Fruit fly (Drosophila melanogaster) whole organism, embryonic: ENCODE data around the gene CG43999.
A peak's percentile ranks its signal among the peaks of the same experiment; 100 is the strongest.

Source experiments
- ATbp ChIP-seq: fragments of 200-800 bp; sonication (Bioruptor generic); optimal IDR thresholded peaks from 2 replicates; lab custom pipeline; 2017; ENCODE audit warnings: missing biosample characterization, mild to moderate bottlenecking, missing genetic modification characterization, missing genetic modification reagents
- Antp ChIP-seq: fragments of 200-800 bp; sonication (Bioruptor generic); optimal IDR thresholded peaks from 3 replicates; lab custom pipeline; 2016; ENCODE audit warnings: missing biosample characterization, missing genetic modification characterization
- BtbVII ChIP-seq: fragments of 200-800 bp; sonication (Bioruptor generic); optimal IDR thresholded peaks from 3 replicates; lab custom pipeline; 2017; ENCODE audit warnings: missing biosample characterization, mild to moderate bottlenecking, missing genetic modification characterization
- CG10543 ChIP-seq: fragments of 200-800 bp; sonication (Bioruptor generic); optimal IDR thresholded peaks from 3 replicates; lab custom pipeline; 2017; ENCODE audit warnings: missing biosample characterization, mild to moderate bottlenecking, missing genetic modification characterization, moderate library complexity
- CG11456 ChIP-seq: fragments of 200-800 bp; sonication (Bioruptor generic); IDR thresholded peaks from 3 replicates; pipeline ENCODE4 v1.3.6; 2022; ENCODE audit warnings: missing biosample characterization, missing genetic modification characterization
- CG11560 ChIP-seq: fragments of 200-800 bp; sonication (Bioruptor generic); IDR thresholded peaks from 3 replicates; pipeline ENCODE4 v1.3.6; 2022; ENCODE audit warnings: missing biosample characterization, missing genetic modification characterization
- CG12219 ChIP-seq: fragments of 200-800 bp; sonication (Bioruptor generic); optimal IDR thresholded peaks from 3 replicates; lab custom pipeline; 2018; ENCODE audit warnings: missing biosample characterization, mild to moderate bottlenecking, missing genetic modification characterization
- CG12391 ChIP-seq: fragments of 200-800 bp; sonication (Bioruptor generic); optimal IDR thresholded peaks from 3 replicates; lab custom pipeline; 2018; ENCODE audit warnings: missing biosample characterization, mild to moderate bottlenecking, missing genetic modification characterization, moderate library complexity
- CG13894 ChIP-seq: fragments of 200-800 bp; sonication (Bioruptor generic); optimal IDR thresholded peaks from 3 replicates; lab custom pipeline; 2018; ENCODE audit warnings: missing biosample characterization, mild to moderate bottlenecking, missing genetic modification characterization, moderate library complexity
- CG15514 ChIP-seq: fragments of 200-800 bp; sonication (Bioruptor generic); optimal IDR thresholded peaks from 3 replicates; lab custom pipeline; 2017; ENCODE audit warnings: missing biosample characterization, missing genetic modification characterization, mild to moderate bottlenecking, moderate library complexity, missing genetic modification reagents
- CG16813 ChIP-seq: fragments of 200-800 bp; sonication (Bioruptor generic); IDR thresholded peaks from 3 replicates; pipeline ENCODE4 v1.3.6; 2022; ENCODE audit warnings: missing biosample characterization, missing genetic modification characterization; ENCODE audit not compliant: partially characterized antibody
- CG16815 ChIP-seq: fragments of 200-800 bp; sonication (Bioruptor generic); optimal IDR thresholded peaks from 3 replicates; lab custom pipeline; 2017; ENCODE audit warnings: missing biosample characterization, mild to moderate bottlenecking, missing genetic modification characterization
- CG18011 ChIP-seq: fragments of 200-800 bp; sonication (Bioruptor generic); optimal IDR thresholded peaks from 2 replicates; lab custom pipeline; 2017; ENCODE audit warnings: missing biosample characterization, missing genetic modification characterization, mild to moderate bottlenecking, moderate library complexity, missing genotype
- CG2116 ChIP-seq: fragments of 200-800 bp; sonication (Bioruptor generic); optimal IDR thresholded peaks from 3 replicates; lab custom pipeline; 2018; ENCODE audit warnings: missing biosample characterization, mild to moderate bottlenecking, missing genetic modification characterization
- CG34224 ChIP-seq: fragments of 200-800 bp; sonication (Bioruptor generic); IDR thresholded peaks from 3 replicates; pipeline ENCODE4 v1.3.6; 2022; ENCODE audit warnings: missing biosample characterization, missing genetic modification characterization; ENCODE audit not compliant: partially characterized antibody
- CG34376 ChIP-seq: fragments of 200-800 bp; sonication (Bioruptor generic); optimal IDR thresholded peaks from 2 replicates; lab custom pipeline; 2018; ENCODE audit warnings: missing biosample characterization, mild to moderate bottlenecking, missing genetic modification characterization
- CG6654 ChIP-seq: fragments of 200-800 bp; sonication (Bioruptor generic); optimal IDR thresholded peaks from 2 replicates; lab custom pipeline; 2017; ENCODE audit warnings: missing biosample characterization, mild to moderate bottlenecking, missing genetic modification characterization
- CG7786 ChIP-seq: fragments of 200-800 bp; sonication (Bioruptor generic); optimal IDR thresholded peaks from 2 replicates; lab custom pipeline; 2016; ENCODE audit warnings: missing biosample characterization, missing genetic modification characterization
- CG7987 ChIP-seq: fragments of 200-800 bp; sonication (Bioruptor generic); optimal IDR thresholded peaks from 2 replicates; lab custom pipeline; 2018; ENCODE audit warnings: missing biosample characterization, mild to moderate bottlenecking, missing genetic modification characterization, moderate library complexity
- CG8089 ChIP-seq: fragments of 200-800 bp; sonication (Bioruptor generic); optimal IDR thresholded peaks from 3 replicates; lab custom pipeline; 2016; ENCODE audit warnings: missing biosample characterization, missing genetic modification characterization
- CG8765 ChIP-seq: fragments of 200-800 bp; sonication (Bioruptor generic); IDR thresholded peaks from 2 replicates; pipeline ENCODE4 v1.3.6; 2022; ENCODE audit warnings: missing biosample characterization, missing genetic modification characterization
- CG9727 ChIP-seq: fragments of 200-800 bp; sonication (Bioruptor generic); optimal IDR thresholded peaks from 3 replicates; lab custom pipeline; 2017; ENCODE audit warnings: missing biosample characterization, mild to moderate bottlenecking, missing genetic modification characterization
- D ChIP-seq, 2 experiments: fragments of 200-800 bp in 1 of 2; fragments of >200 bp in 1 of 2; sonication (Bioruptor generic) in 1 of 2; optimal IDR thresholded peaks; 2 replicates in 1 of 2; 3 replicates in 1 of 2; lab custom pipeline; 2017; ENCODE audit warnings: mild to moderate bottlenecking in 1 of 2, missing biosample characterization in 1 of 2, missing genetic modification characterization in 1 of 2, missing genetic modification reagents in 1 of 2
- Dek ChIP-seq: fragments of 200-800 bp; sonication (Bioruptor generic); optimal IDR thresholded peaks from 3 replicates; lab custom pipeline; 2019; ENCODE audit warnings: missing biosample characterization, mild to moderate bottlenecking, missing genetic modification characterization, moderate library complexity
- Dll ChIP-seq: fragments of 200-800 bp; sonication (Bioruptor generic); IDR thresholded peaks from 4 replicates; pipeline ENCODE4 v1.3.6; 2022; ENCODE audit warnings: missing biosample characterization, missing genetic modification characterization; ENCODE audit not compliant: partially characterized antibody
- Doc3 ChIP-seq: fragments of 200-800 bp; sonication (Bioruptor generic); IDR thresholded peaks from 3 replicates; pipeline ENCODE4 v1.3.6; 2022; ENCODE audit warnings: missing biosample characterization, missing genetic modification characterization; ENCODE audit not compliant: partially characterized antibody
- Fer1 ChIP-seq: fragments of 200-800 bp; sonication (Bioruptor generic); optimal IDR thresholded peaks from 2 replicates; lab custom pipeline; 2017; ENCODE audit warnings: missing biosample characterization, mild to moderate bottlenecking, missing genetic modification characterization
- HmgD ChIP-seq: fragments of 200-800 bp; sonication (Bioruptor generic); optimal IDR thresholded peaks from 3 replicates; lab custom pipeline; 2016; ENCODE audit warnings: missing biosample characterization, missing genetic modification characterization
- Jarid2 ChIP-seq: fragments of 200-800 bp; sonication (Bioruptor generic); optimal IDR thresholded peaks from 3 replicates; lab custom pipeline; 2017; ENCODE audit warnings: mild to moderate bottlenecking, missing biosample characterization, missing genetic modification reagents, missing genetic modification characterization
- Mad ChIP-seq: fragments of 200-800 bp; sonication (Bioruptor generic); optimal IDR thresholded peaks from 2 replicates; lab custom pipeline; 2016; ENCODE audit warnings: missing biosample characterization, missing genetic modification characterization
- NFAT ChIP-seq: fragments of 200-800 bp; sonication (Bioruptor generic); IDR thresholded peaks from 2 replicates; pipeline ENCODE4 v1.3.6; 2022; ENCODE audit warnings: missing biosample characterization, missing genetic modification characterization
- NK7.1 ChIP-seq: fragments of 200-800 bp; sonication (Bioruptor generic); optimal IDR thresholded peaks from 3 replicates; lab custom pipeline; 2016; ENCODE audit warnings: missing biosample characterization, missing genetic modification characterization
- Sox100B ChIP-seq: fragments of 200-800 bp; sonication (Bioruptor generic); optimal IDR thresholded peaks from 3 replicates; lab custom pipeline; 2018; ENCODE audit warnings: missing biosample characterization, mild to moderate bottlenecking, missing genetic modification characterization
- Xrp1 ChIP-seq: fragments of 200-800 bp; sonication (Bioruptor generic); IDR thresholded peaks from 2 replicates; pipeline ENCODE4 v1.3.6; 2022; ENCODE audit warnings: missing biosample characterization, missing genetic modification characterization
- YL-1 ChIP-seq: fragments of 200-800 bp; sonication (Bioruptor generic); optimal IDR thresholded peaks from 3 replicates; lab custom pipeline; 2017; ENCODE audit warnings: missing biosample characterization, mild to moderate bottlenecking, missing genetic modification characterization
- ap ChIP-seq: fragments of 200-800 bp; sonication (Bioruptor generic); IDR thresholded peaks from 2 replicates; pipeline ENCODE4 v1.3.6; 2022; ENCODE audit warnings: missing biosample characterization, missing genetic modification characterization
- chm ChIP-seq: fragments of 200-800 bp; sonication (Bioruptor generic); IDR thresholded peaks from 2 replicates; pipeline ENCODE4 v1.3.6; 2022; ENCODE audit warnings: missing biosample characterization, missing genetic modification characterization
- chn ChIP-seq: fragments of 200-800 bp; sonication (Bioruptor generic); optimal IDR thresholded peaks from 2 replicates; lab custom pipeline; 2016; ENCODE audit warnings: missing biosample characterization, missing genetic modification characterization
- disco-r ChIP-seq: fragments of 200-800 bp; sonication (Bioruptor generic); optimal IDR thresholded peaks from 2 replicates; lab custom pipeline; 2016; ENCODE audit warnings: missing biosample characterization, missing genetic modification characterization
- gsb-n ChIP-seq: fragments of 200-800 bp; sonication (Bioruptor generic); optimal IDR thresholded peaks from 3 replicates; lab custom pipeline; 2018; ENCODE audit warnings: missing biosample characterization, mild to moderate bottlenecking, missing genetic modification characterization
- gt ChIP-seq: fragments of 200-800 bp; sonication (Bioruptor generic); IDR thresholded peaks from 2 replicates; pipeline ENCODE4 v1.3.6; 2022; ENCODE audit warnings: missing biosample characterization, missing genetic modification characterization
- hbn ChIP-seq: fragments of 200-800 bp; sonication (Bioruptor generic); IDR thresholded peaks from 2 replicates; pipeline ENCODE4 v1.3.6; 2022; ENCODE audit warnings: missing biosample characterization, missing genetic modification characterization; ENCODE audit not compliant: partially characterized antibody
- kay ChIP-seq: fragments of 200-800 bp; sonication (Bioruptor generic); optimal IDR thresholded peaks from 2 replicates; lab custom pipeline; 2016; ENCODE audit warnings: missing biosample characterization, missing genetic modification characterization
- sc ChIP-seq, 3 experiments: fragments of >200 bp in 2 of 3; fragments of 200-800 bp in 1 of 3; sonication (Bioruptor generic) in 1 of 3; optimal IDR thresholded peaks; 2 replicates in 2 of 3; 3 replicates in 1 of 3; lab custom pipeline; 2017; ENCODE audit warnings: mild to moderate bottlenecking in 1 of 3, missing biosample characterization in 1 of 3, missing genetic modification characterization in 1 of 3, missing genetic modification reagents in 1 of 3
- schlank ChIP-seq: fragments of 200-800 bp; sonication (Bioruptor generic); optimal IDR thresholded peaks from 2 replicates; lab custom pipeline; 2018; ENCODE audit warnings: missing biosample characterization, mild to moderate bottlenecking, missing genetic modification characterization
- shn ChIP-seq: fragments of 200-800 bp; sonication (Bioruptor generic); optimal IDR thresholded peaks from 3 replicates; lab custom pipeline; 2016; ENCODE audit warnings: missing biosample characterization, missing genetic modification characterization
- sna ChIP-seq: fragments of 200-800 bp; sonication (Bioruptor generic); IDR thresholded peaks from 2 replicates; pipeline ENCODE4 v1.3.6; 2022; ENCODE audit warnings: missing biosample characterization, missing genetic modification characterization; ENCODE audit not compliant: partially characterized antibody
- stwl ChIP-seq: fragments of 200-800 bp; sonication (Bioruptor generic); optimal IDR thresholded peaks from 3 replicates; lab custom pipeline; 2018; ENCODE audit warnings: missing biosample characterization, mild to moderate bottlenecking, missing genetic modification characterization, moderate library complexity
- tin ChIP-seq: fragments of 200-800 bp; sonication (Bioruptor generic); optimal IDR thresholded peaks from 3 replicates; lab custom pipeline; 2016; ENCODE audit warnings: missing biosample characterization, missing genetic modification characterization

CG43999 gene

dm6 chr3R:23887096-23887421 is 41.7 kb downstream of the CG43999 start (continued):
- no peak for TF ChIP-seq Dll (GFP tag; lab: Robert Waterston, UW)
- TF ChIP-seq schlank (tag; lab: Kevin White, UChicago), result peak; percentile 32
- TF ChIP-seq CG10543 (GFP tag; lab: Kevin White, UChicago), result no peak
- TF ChIP-seq gsb-n, result peak; percentile 98
- TF ChIP-seq CG9727 (GFP tag; lab: Kevin White, UChicago), result peak; percentile 94
- TF ChIP-seq hbn (GFP tag; lab: Robert Waterston, UW), result no peak
- peak; percentile 67 for TF ChIP-seq chn (GFP tag; lab: Kevin White, UChicago)
- no peak for TF ChIP-seq CG7786 (GFP tag; lab: Kevin White, UChicago)
- TF ChIP-seq CG11456, result peak; percentile 81
- peak; percentile 90 for TF ChIP-seq ap (GFP tag; lab: Robert Waterston, UW)
- no peak for TF ChIP-seq shn (GFP tag; lab: Kevin White, UChicago)
- TF ChIP-seq Mad (GFP tag; lab: Kevin White, UChicago), result peak; percentile 45
- TF ChIP-seq Doc3 (GFP tag; lab: Robert Waterston, UW), result no peak
- no peak for TF ChIP-seq HmgD (GFP tag; lab: Kevin White, UChicago)
- peak; percentile 76 for TF ChIP-seq kay (GFP tag; lab: Kevin White, UChicago)
- peak; percentile 72 for TF ChIP-seq YL-1 (GFP tag; lab: Kevin White, UChicago)
- TF ChIP-seq ATbp (GFP tag; lab: Kevin White, UChicago), result peak; percentile 90
- TF ChIP-seq CG7987, result peak; percentile 56
- no peak for TF ChIP-seq CG34224 (GFP tag; lab: Robert Waterston, UW)
- peak; percentile 38 for TF ChIP-seq CG13894 (tag; lab: Kevin White, UChicago)
- peak; percentile 78 for TF ChIP-seq CG6654 (GFP tag; lab: Kevin White, UChicago)
- peak; percentile 84 for TF ChIP-seq Dek (tag; lab: Kevin White, UChicago)
- TF ChIP-seq CG12219 (GFP tag; lab: Kevin White, UChicago), result peak; percentile 88
- peak; percentile 42; the same call in 1 of the 2 replicates for TF ChIP-seq NFAT
- TF ChIP-seq Antp (GFP tag; lab: Kevin White, UChicago), result peak; percentile 38
- peak; percentile 8 for TF ChIP-seq CG8089 (GFP tag; lab: Kevin White, UChicago)
- TF ChIP-seq CG16813 (GFP tag; lab: Robert Waterston, UW), result no peak
- TF ChIP-seq CG34376 (GFP tag; lab: Kevin White, UChicago), result no peak
- TF ChIP-seq NK7.1 (GFP tag; lab: Kevin White, UChicago), result peak; percentile 8
- peak; percentile 80 for TF ChIP-seq CG11560 (tag; lab: Robert Waterston, UW)
- TF ChIP-seq tin (GFP tag; lab: Kevin White, UChicago), result peak; percentile 92
- TF ChIP-seq BtbVII, result peak; percentile 71
- TF ChIP-seq sc (optimal IDR thresholded peaks at IDR 0.05; lab: Kevin White, UChicago), result no peak
- TF ChIP-seq sc (GFP tag; optimal IDR thresholded peaks at IDR 0.05; lab: Kevin White, UChicago), result peak; percentile 94
- peak; percentile 58 for TF ChIP-seq CG15514 (GFP tag; lab: Kevin White, UChicago)
- peak; percentile 45 for TF ChIP-seq CG2116 (GFP tag; lab: Kevin White, UChicago)
- peak; percentile 98 for TF ChIP-seq Xrp1 (GFP tag; lab: Robert Waterston, UW)
- peak; percentile 94 for TF ChIP-seq CG16815 (GFP tag; lab: Kevin White, UChicago)
- TF ChIP-seq D (optimal IDR thresholded peaks at IDR 0.05; lab: Kevin White, UChicago), result no peak
- peak; percentile 95 for TF ChIP-seq D (GFP tag; optimal IDR thresholded peaks at IDR 0.05; lab: Kevin White, UChicago)
- TF ChIP-seq disco-r, result no peak
- TF ChIP-seq stwl (tag; lab: Kevin White, UChicago), result peak; percentile 69
- TF ChIP-seq CG12391 (tag; lab: Kevin White, UChicago), result peak; percentile 97
- peak; percentile 40 for TF ChIP-seq CG18011 (GFP tag; lab: Kevin White, UChicago)
- peak; percentile 83 for TF ChIP-seq CG8765 (GFP tag; lab: Robert Waterston, UW)
- TF ChIP-seq Jarid2 (GFP tag; lab: Kevin White, UChicago), result peak; percentile 71
- peak; percentile 92 for TF ChIP-seq Sox100B (GFP tag; lab: Kevin White, UChicago)
- TF ChIP-seq chm (GFP tag; lab: Robert Waterston, UW), result peak; percentile 96; the same call in 1 of the 2 replicates
- TF ChIP-seq gt, result peak; percentile 82
- TF ChIP-seq sna, result no peak
- TF ChIP-seq Fer1 (GFP tag; lab: Kevin White, UChicago), result peak; percentile 78
